Worm (Caenorhabditis elegans): ENCODE results near the gene odr-3.

The odr-3 gene

ce11 chrV:13249436-13249835 is at the start of gene odr-3:
Gene odr-3 (minus strand): TSS chrV:13249536.
- TF ChIP-seq nhr-237 (tag; optimal IDR thresholded peaks at IDR 0.05): no peak
- no peak for TF ChIP-seq nhr-11 (tag; optimal IDR thresholded peaks at IDR 0.05)
- no peak for TF ChIP-seq nfya-1 (tag; optimal IDR thresholded peaks at IDR 0.05; ENCODE audit: insufficient read depth)
- no peak for TF ChIP-seq unc-62 (GFP tag; optimal IDR thresholded peaks at IDR 0.05)
- TF ChIP-seq nhr-43 (tag; optimal IDR thresholded peaks at IDR 0.05; ENCODE audit: poor library complexity, severe bottlenecking): no peak
- TF ChIP-seq ztf-11 (tag; optimal IDR thresholded peaks at IDR 0.05): no peak
- TF ChIP-seq nhr-25 (tag; optimal IDR thresholded peaks at IDR 0.05): no peak
- TF ChIP-seq daf-12 (tag; optimal IDR thresholded peaks at IDR 0.05): no peak
- no peak for TF ChIP-seq fkh-10 (GFP tag; optimal IDR thresholded peaks at IDR 0.05)
- no peak for TF ChIP-seq tbx-2 (tag; optimal IDR thresholded peaks at IDR 0.05)
- no peak for TF ChIP-seq egl-27 (tag; optimal IDR thresholded peaks at IDR 0.05)
- no peak for TF ChIP-seq sea-2 (GFP tag; optimal IDR thresholded peaks at IDR 0.05)
- TF ChIP-seq skn-1 (tag; optimal IDR thresholded peaks at IDR 0.05): no peak
- TF ChIP-seq mml-1 (tag; optimal IDR thresholded peaks at IDR 0.05): no peak
- TF ChIP-seq aly-2 (tag; optimal IDR thresholded peaks at IDR 0.05): no peak
- TF ChIP-seq nhr-12 (tag; optimal IDR thresholded peaks at IDR 0.05): no peak
- TF ChIP-seq ama-1 (optimal IDR thresholded peaks at IDR 0.05): no peak

- TF ChIP-seq nhr-237 (tag; optimal IDR thresholded peaks at IDR 0.05): no peak
- TF ChIP-seq ZK546.5 (tag; optimal IDR thresholded peaks at IDR 0.05): no peak
- no peak for TF ChIP-seq ceh-28 (tag; optimal IDR thresholded peaks at IDR 0.05)
- no peak for TF ChIP-seq snpc-4 (tag; optimal IDR thresholded peaks at IDR 0.05)
- no peak for TF ChIP-seq nhr-25 (tag; optimal IDR thresholded peaks at IDR 0.05)
- no peak for TF ChIP-seq elt-2 (tag; optimal IDR thresholded peaks at IDR 0.05)
- no peak for TF ChIP-seq lin-15B (tag; optimal IDR thresholded peaks at IDR 0.05)
- TF ChIP-seq fkh-2 (tag; optimal IDR thresholded peaks at IDR 0.05): no peak
- TF ChIP-seq nhr-43 (tag; optimal IDR thresholded peaks at IDR 0.05; ENCODE audit: poor library complexity, severe bottlenecking): no peak
- TF ChIP-seq pqm-1 (tag; optimal IDR thresholded peaks at IDR 0.05): no peak
- no peak for TF ChIP-seq sea-2 (GFP tag; optimal IDR thresholded peaks at IDR 0.05)
- no peak for TF ChIP-seq egl-27 (tag; optimal IDR thresholded peaks at IDR 0.05)
- TF ChIP-seq skn-1 (tag; optimal IDR thresholded peaks at IDR 0.05): no peak
- no peak for TF ChIP-seq ceh-82 (tag; optimal IDR thresholded peaks at IDR 0.05)
- TF ChIP-seq nhr-12 (tag; optimal IDR thresholded peaks at IDR 0.05): no peak
- no peak for TF ChIP-seq ztf-11 (tag; optimal IDR thresholded peaks at IDR 0.05)
Measured at ce11 chrV:13298706-13299105, 49.4 kb upstream of the odr-3 start.

ce11 chrV:13297220-13297619 is 47.9 kb upstream of the odr-3 start, which contains the start of gene C26E1.1:
Gene C26E1.1 (plus strand): TSS chrV:13297520.
- no peak for TF ChIP-seq ZK546.5 (tag; optimal IDR thresholded peaks at IDR 0.05)
- TF ChIP-seq ama-1 (optimal IDR thresholded peaks at IDR 0.05): no peak
- TF ChIP-seq ceh-9 (tag; optimal IDR thresholded peaks at IDR 0.05): no peak
- TF ChIP-seq nhr-76 (tag; optimal IDR thresholded peaks at IDR 0.05): no peak

ce11 chrV:13295859-13296258 is 46.5 kb upstream of the odr-3 start, which contains the start of gene uig-1:
Gene uig-1 (minus strand): TSS chrV:13295978.
- peak; percentile 30 for TF ChIP-seq nfya-1 (tag; optimal IDR thresholded peaks at IDR 0.05; ENCODE audit: insufficient read depth)
- TF ChIP-seq hmg-11 (tag; optimal IDR thresholded peaks at IDR 0.05): no peak

- no peak for TF ChIP-seq ZK546.5 (tag; optimal IDR thresholded peaks at IDR 0.05)
- TF ChIP-seq nhr-77 (tag; optimal IDR thresholded peaks at IDR 0.05): no peak
- no peak for TF ChIP-seq nhr-12 (tag; optimal IDR thresholded peaks at IDR 0.05)
Measured at ce11 chrV:13294507-13294906, 45.2 kb upstream of the odr-3 start.

- no peak for TF ChIP-seq eor-1 (tag; optimal IDR thresholded peaks at IDR 0.05)
- no peak for TF ChIP-seq ceh-9 (tag; optimal IDR thresholded peaks at IDR 0.05)
- no peak for TF ChIP-seq ama-1 (optimal IDR thresholded peaks at IDR 0.05)
- no peak for TF ChIP-seq jun-1 (tag; optimal IDR thresholded peaks at IDR 0.05)
- TF ChIP-seq pha-4 (tag; optimal IDR thresholded peaks at IDR 0.05): no peak
- no peak for TF ChIP-seq lsy-12 (tag; optimal IDR thresholded peaks at IDR 0.05)
- TF ChIP-seq nhr-11 (tag; optimal IDR thresholded peaks at IDR 0.05): no peak
- TF ChIP-seq nhr-43 (tag; optimal IDR thresholded peaks at IDR 0.05; ENCODE audit: poor library complexity, severe bottlenecking): no peak
- no peak for TF ChIP-seq lin-15B (tag; optimal IDR thresholded peaks at IDR 0.05)
- no peak for TF ChIP-seq skn-1 (tag; optimal IDR thresholded peaks at IDR 0.05)
- no peak for TF ChIP-seq ceh-28 (tag; optimal IDR thresholded peaks at IDR 0.05)
- TF ChIP-seq nhr-12 (tag; optimal IDR thresholded peaks at IDR 0.05): no peak
Measured at ce11 chrV:13288881-13289280, 39.5 kb upstream of the odr-3 start.

All from whole organism, L3 larva.